Fruit fly (Drosophila melanogaster) whole organism, pupa: Measurements from ENCODE around the gene Alp5.

ENCODE experiments used
- CG10348 ChIP-seq: fragments of 200-800 bp; sonication (Bioruptor generic); IDR thresholded peaks from 2 replicates; pipeline ENCODE4 v1.3.6; 2022; ENCODE audit warnings: missing biosample characterization, missing genetic modification characterization
- CG12605 ChIP-seq: fragments of 200-800 bp; sonication (Bioruptor generic); IDR thresholded peaks from 2 replicates; pipeline ENCODE4 v1.3.6; 2022; ENCODE audit warnings: missing biosample characterization, missing genetic modification characterization
- CG13204 ChIP-seq: fragments of 200-800 bp; sonication (Bioruptor generic); optimal IDR thresholded peaks from 2 replicates; lab custom pipeline; 2018; ENCODE audit warnings: missing biosample characterization, mild to moderate bottlenecking, missing genetic modification characterization, moderate library complexity
- CG14655 ChIP-seq: fragments of 200-800 bp; sonication (Bioruptor generic); optimal IDR thresholded peaks from 3 replicates; lab custom pipeline; 2017; ENCODE audit warnings: mild to moderate bottlenecking, missing biosample characterization, missing genetic modification reagents, missing genetic modification characterization
- CG15710 ChIP-seq: fragments of 200-800 bp; sonication (Bioruptor generic); optimal IDR thresholded peaks from 2 replicates; lab custom pipeline; 2018; ENCODE audit warnings: missing biosample characterization, mild to moderate bottlenecking, missing genetic modification characterization, moderate library complexity
- CG17806 ChIP-seq: fragments of 200-800 bp; sonication (Bioruptor generic); optimal IDR thresholded peaks from 2 replicates; lab custom pipeline; 2018; ENCODE audit warnings: missing biosample characterization, mild to moderate bottlenecking, missing genetic modification characterization, moderate library complexity
- CG32121 ChIP-seq: fragments of 200-800 bp; sonication (Bioruptor generic); IDR thresholded peaks from 2 replicates; pipeline ENCODE4 v1.3.6; 2022; ENCODE audit warnings: missing biosample characterization, missing genetic modification characterization
- CG34367 ChIP-seq: fragments of 200-800 bp; sonication (Bioruptor generic); optimal IDR thresholded peaks from 2 replicates; lab custom pipeline; 2018; ENCODE audit warnings: missing biosample characterization, mild to moderate bottlenecking, missing genetic modification characterization
- CG4496 ChIP-seq: fragments of 200-800 bp; sonication (Bioruptor generic); IDR thresholded peaks from 3 replicates; pipeline ENCODE4 v1.3.6; 2022; ENCODE audit warnings: missing biosample characterization, missing genetic modification characterization
- CG8159 ChIP-seq: fragments of 200-800 bp; sonication (Bioruptor generic); optimal IDR thresholded peaks from 3 replicates; lab custom pipeline; 2018; ENCODE audit warnings: missing biosample characterization, mild to moderate bottlenecking, missing genetic modification characterization, moderate library complexity
- CG8301 ChIP-seq: fragments of 200-800 bp; sonication (Bioruptor generic); optimal IDR thresholded peaks from 2 replicates; lab custom pipeline; 2018; ENCODE audit warnings: missing biosample characterization, mild to moderate bottlenecking, missing genetic modification characterization
- CG9948 ChIP-seq: fragments of 200-800 bp; sonication (Bioruptor generic); optimal IDR thresholded peaks from 2 replicates; lab custom pipeline; 2018; ENCODE audit warnings: missing biosample characterization, mild to moderate bottlenecking, missing genetic modification characterization, moderate library complexity
- D1 ChIP-seq: fragments of 200-800 bp; sonication (Bioruptor generic); optimal IDR thresholded peaks from 2 replicates; lab custom pipeline; 2018; ENCODE audit warnings: missing biosample characterization, mild to moderate bottlenecking, missing genetic modification characterization, moderate library complexity
- EcR ChIP-seq: fragments of 200-800 bp; sonication (Bioruptor generic); optimal IDR thresholded peaks from 3 replicates; lab custom pipeline; 2019; ENCODE audit warnings: missing biosample characterization, missing genetic modification characterization, mild to moderate bottlenecking, moderate library complexity, missing genetic modification reagents
- Ets98B ChIP-seq: fragments of 200-800 bp; sonication (Bioruptor generic); IDR thresholded peaks from 2 replicates; pipeline ENCODE4 v1.3.6; 2022; ENCODE audit warnings: missing biosample characterization, missing genetic modification characterization
- Pif1A ChIP-seq: fragments of 200-800 bp; sonication (Bioruptor generic); optimal IDR thresholded peaks from 3 replicates; lab custom pipeline; 2016; ENCODE audit warnings: missing biosample characterization, missing genetic modification characterization
- Pif1B ChIP-seq: fragments of 200-800 bp; sonication (Bioruptor generic); optimal IDR thresholded peaks from 3 replicates; lab custom pipeline; 2016; ENCODE audit warnings: missing biosample characterization, missing genetic modification characterization
- Snoo ChIP-seq: fragments of 200-800 bp; sonication (Bioruptor generic); optimal IDR thresholded peaks from 3 replicates; lab custom pipeline; 2017; ENCODE audit warnings: missing biosample characterization, mild to moderate bottlenecking, missing genetic modification characterization, inconsistent platforms
- fd96Ca ChIP-seq: fragments of 200-800 bp; sonication (Bioruptor generic); IDR thresholded peaks from 3 replicates; pipeline ENCODE4 v1.3.6; 2022; ENCODE audit warnings: missing biosample characterization, missing genetic modification characterization
- gl ChIP-seq: fragments of 200-800 bp; sonication (Bioruptor generic); optimal IDR thresholded peaks from 2 replicates; lab custom pipeline; 2018; ENCODE audit warnings: missing biosample characterization, mild to moderate bottlenecking, missing genetic modification characterization
- rn ChIP-seq: fragments of 200-800 bp; sonication (Bioruptor generic); IDR thresholded peaks from 2 replicates; pipeline ENCODE4 v1.3.6; 2022; ENCODE audit warnings: missing biosample characterization, missing genetic modification characterization

Gene Alp5

dm6 chr3R:20976649-20977048, 30.1 kb downstream of the Alp5 start:
- TF ChIP-seq CG8159 (tag; lab: Kevin White, UChicago): no peak
- TF ChIP-seq CG4496 (GFP tag; lab: Robert Waterston, UW): no peak
- TF ChIP-seq Snoo (tag; lab: Kevin White, UChicago): no peak
- TF ChIP-seq CG13204: no peak
- TF ChIP-seq CG12605: no peak
- TF ChIP-seq rn (GFP tag; lab: Robert Waterston, UW): no peak
- no peak for TF ChIP-seq CG34367 (tag; lab: Kevin White, UChicago)
- no peak for TF ChIP-seq CG10348 (GFP tag; lab: Robert Waterston, UW)
- TF ChIP-seq Pif1B: no peak
- TF ChIP-seq fd96Ca (GFP tag; lab: Robert Waterston, UW): no peak
- no peak for TF ChIP-seq Pif1A (GFP tag; lab: Kevin White, UChicago)

dm6 chr3R:20962965-20963364, 43.8 kb downstream of the Alp5 start:
- TF ChIP-seq Pif1A (GFP tag; lab: Kevin White, UChicago) (no peak), CG17806 (tag; lab: Kevin White, UChicago) (no peak), fd96Ca (GFP tag; lab: Robert Waterston, UW) (no peak), CG34367 (tag; lab: Kevin White, UChicago) (no peak), Ets98B (GFP tag; lab: Robert Waterston, UW) (no peak), CG12605 (no peak), CG10348 (GFP tag; lab: Robert Waterston, UW) (no peak), CG15710 (tag; lab: Kevin White, UChicago) (no peak), Snoo (tag; lab: Kevin White, UChicago) (no peak), CG9948 (tag; lab: Kevin White, UChicago) (no peak), CG8159 (tag; lab: Kevin White, UChicago) (no peak), EcR (GFP tag; lab: Kevin White, UChicago) (no peak)

- no peak for TF ChIP-seq CG10348 (GFP tag; lab: Robert Waterston, UW)
- TF ChIP-seq CG9948 (tag; lab: Kevin White, UChicago): no peak
- TF ChIP-seq fd96Ca (GFP tag; lab: Robert Waterston, UW): no peak
- TF ChIP-seq CG17806 (tag; lab: Kevin White, UChicago): no peak
- TF ChIP-seq gl (tag; lab: Kevin White, UChicago): no peak
- no peak for TF ChIP-seq CG8301 (tag; lab: Kevin White, UChicago)
- no peak for TF ChIP-seq Pif1A (GFP tag; lab: Kevin White, UChicago)
- no peak for TF ChIP-seq Pif1B
- TF ChIP-seq CG14655 (GFP tag; lab: Kevin White, UChicago): no peak
- no peak for TF ChIP-seq Ets98B (GFP tag; lab: Robert Waterston, UW)
- TF ChIP-seq rn (GFP tag; lab: Robert Waterston, UW): no peak
- no peak for TF ChIP-seq Snoo (tag; lab: Kevin White, UChicago)
- TF ChIP-seq CG12605: no peak
- no peak for TF ChIP-seq CG4496 (GFP tag; lab: Robert Waterston, UW)
- TF ChIP-seq D1 (tag; lab: Kevin White, UChicago): no peak
- TF ChIP-seq CG15710 (tag; lab: Kevin White, UChicago): no peak
- no peak for TF ChIP-seq CG13204
Measured at dm6 chr3R:20961993-20962392, 44.8 kb downstream of the Alp5 start.

- TF ChIP-seq CG12605 (no peak), CG32121 (GFP tag; lab: Robert Waterston, UW) (no peak), CG15710 (tag; lab: Kevin White, UChicago) (no peak), CG8159 (tag; lab: Kevin White, UChicago) (no peak), CG10348 (GFP tag; lab: Robert Waterston, UW) (no peak), CG9948 (tag; lab: Kevin White, UChicago) (no peak), Snoo (tag; lab: Kevin White, UChicago) (no peak), fd96Ca (GFP tag; lab: Robert Waterston, UW) (no peak)
Measured at dm6 chr3R:20960881-20961518, 45.8 kb downstream of the Alp5 start.

dm6 chr3R:20958599-20959150, 48.1 kb downstream of the Alp5 start:
- TF ChIP-seq CG8159 (tag; lab: Kevin White, UChicago) (no peak), Pif1B (no peak), Pif1A (GFP tag; lab: Kevin White, UChicago) (no peak), CG32121 (GFP tag; lab: Robert Waterston, UW) (no peak), CG12605 (no peak), Ets98B (GFP tag; lab: Robert Waterston, UW) (no peak), EcR (GFP tag; lab: Kevin White, UChicago) (no peak), CG34367 (tag; lab: Kevin White, UChicago) (no peak), CG10348 (GFP tag; lab: Robert Waterston, UW) (no peak), gl (tag; lab: Kevin White, UChicago) (no peak), CG9948 (tag; lab: Kevin White, UChicago) (no peak), Snoo (tag; lab: Kevin White, UChicago) (no peak), CG17806 (tag; lab: Kevin White, UChicago) (no peak), D1 (tag; lab: Kevin White, UChicago) (no peak), rn (GFP tag; lab: Robert Waterston, UW) (no peak), CG14655 (GFP tag; lab: Kevin White, UChicago) (no peak), CG8301 (tag; lab: Kevin White, UChicago) (no peak), CG13204 (no peak), fd96Ca (GFP tag; lab: Robert Waterston, UW) (no peak), CG15710 (tag; lab: Kevin White, UChicago) (no peak)
- TF ChIP-seq, all 21 proteins: peak for 0
